Worm (Caenorhabditis elegans): ENCODE data around the gene srg-23.

- TF ChIP-seq pqm-1 (tag; optimal IDR thresholded peaks at IDR 0.05) (no peak), unc-62 (GFP tag; optimal IDR thresholded peaks at IDR 0.05) (no peak), nfya-1 (tag; optimal IDR thresholded peaks at IDR 0.05; ENCODE audit: insufficient read depth) (no peak), fkh-10 (GFP tag; optimal IDR thresholded peaks at IDR 0.05) (no peak), elt-2 (tag; optimal IDR thresholded peaks at IDR 0.05) (no peak), ama-1 (optimal IDR thresholded peaks at IDR 0.05) (no peak), lin-15B (tag; optimal IDR thresholded peaks at IDR 0.05) (no peak), nhr-11 (tag; optimal IDR thresholded peaks at IDR 0.05) (no peak), nhr-23 (tag; optimal IDR thresholded peaks at IDR 0.05) (no peak)
These were observed 35.2 kb downstream of the srg-23 start, which contains the start of gene Y25C1A.6 for ce11 chrII:3060782-3061181.

Measured in whole organism, L3 larva.